Fruit fly (Drosophila melanogaster) whole organism, prepupa: ENCODE data around the gene RpL8.
A peak's percentile ranks its signal among the peaks of the same experiment; 100 is the strongest.

Experiments used
- Blimp-1 ChIP-seq: fragments of 200-800 bp; sonication (Bioruptor generic); optimal IDR thresholded peaks from 3 replicates; lab custom pipeline; 2017; ENCODE audit warnings: missing biosample characterization, missing genetic modification characterization, mild to moderate bottlenecking, moderate library complexity, missing genetic modification reagents
- CG10631 ChIP-seq: fragments of 200-800 bp; sonication (Bioruptor generic); optimal IDR thresholded peaks from 2 replicates; lab custom pipeline; 2016; ENCODE audit warnings: missing biosample characterization, missing genetic modification characterization
- CG10669 ChIP-seq: fragments of 200-800 bp; sonication (Bioruptor generic); optimal IDR thresholded peaks from 3 replicates; lab custom pipeline; 2018; ENCODE audit warnings: missing biosample characterization, mild to moderate bottlenecking, missing genetic modification characterization, moderate library complexity
- CG11294 ChIP-seq: fragments of 200-800 bp; sonication (Bioruptor generic); IDR thresholded peaks from 2 replicates; pipeline ENCODE4 v1.3.6; 2022; ENCODE audit warnings: missing biosample characterization, missing genetic modification characterization
- CG11762 ChIP-seq: fragments of 200-800 bp; sonication (Bioruptor generic); optimal IDR thresholded peaks from 3 replicates; lab custom pipeline; 2016; ENCODE audit warnings: missing biosample characterization, missing genetic modification characterization; ENCODE audit not compliant: insufficient read depth
- CG15336 ChIP-seq: fragments of 200-800 bp; sonication (Bioruptor generic); IDR thresholded peaks from 2 replicates; pipeline ENCODE4 v1.3.6; 2022; ENCODE audit warnings: missing biosample characterization, missing genetic modification characterization
- CG1621 ChIP-seq: fragments of 200-800 bp; sonication (Bioruptor generic); optimal IDR thresholded peaks from 3 replicates; lab custom pipeline; 2018; ENCODE audit warnings: missing biosample characterization, mild to moderate bottlenecking, missing genetic modification characterization
- CG16779 ChIP-seq: fragments of 200-800 bp; sonication (Bioruptor generic); optimal IDR thresholded peaks from 3 replicates; lab custom pipeline; 2017; ENCODE audit warnings: missing biosample characterization, mild to moderate bottlenecking, missing genetic modification characterization
- CG3032 ChIP-seq: fragments of 200-800 bp; optimal IDR thresholded peaks from 2 replicates; lab custom pipeline; 2019; ENCODE audit warnings: missing biosample characterization, mild to moderate bottlenecking, missing genetic modification characterization, moderate library complexity
- CG31627 ChIP-seq: fragments of 200-800 bp; sonication (Bioruptor generic); optimal IDR thresholded peaks from 3 replicates; lab custom pipeline; 2016; ENCODE audit warnings: missing biosample characterization, missing genetic modification characterization
- CG32006 ChIP-seq: fragments of 200-800 bp; sonication (Bioruptor generic); optimal IDR thresholded peaks from 3 replicates; lab custom pipeline; 2017; ENCODE audit warnings: missing biosample characterization, mild to moderate bottlenecking, missing genetic modification characterization
- CG34406 ChIP-seq: fragments of 200-800 bp; sonication (Bioruptor generic); optimal IDR thresholded peaks from 3 replicates; lab custom pipeline; 2016; ENCODE audit warnings: missing biosample characterization, missing genetic modification characterization
- CG3919 ChIP-seq: fragments of 200-800 bp; sonication (Bioruptor generic); optimal IDR thresholded peaks from 3 replicates; lab custom pipeline; 2016; ENCODE audit warnings: missing biosample characterization, missing genetic modification characterization
- CG4318 ChIP-seq: fragments of 200-800 bp; sonication (Bioruptor generic); optimal IDR thresholded peaks from 3 replicates; lab custom pipeline; 2017; ENCODE audit warnings: missing biosample characterization, mild to moderate bottlenecking, missing genetic modification characterization
- CG6276 ChIP-seq: fragments of 200-800 bp; sonication (Bioruptor generic); optimal IDR thresholded peaks from 2 replicates; lab custom pipeline; 2017; ENCODE audit warnings: missing biosample characterization, mild to moderate bottlenecking, missing genetic modification characterization
- CG6792 ChIP-seq: fragments of 200-800 bp; sonication (Bioruptor generic); optimal IDR thresholded peaks from 3 replicates; lab custom pipeline; 2016; ENCODE audit warnings: missing biosample characterization, missing genetic modification characterization
- CG7368 ChIP-seq: fragments of 200-800 bp; sonication (Bioruptor generic); optimal IDR thresholded peaks from 3 replicates; lab custom pipeline; 2016; ENCODE audit warnings: missing biosample characterization, missing genetic modification characterization
- CG8119 ChIP-seq: fragments of 200-800 bp; sonication (Bioruptor generic); IDR thresholded peaks from 3 replicates; pipeline ENCODE4 v1.3.6; 2022; ENCODE audit warnings: missing biosample characterization, missing genetic modification characterization
- CG8319 ChIP-seq: fragments of 200-800 bp; sonication (Bioruptor generic); optimal IDR thresholded peaks from 3 replicates; lab custom pipeline; 2016; ENCODE audit warnings: missing biosample characterization, missing genetic modification characterization
- CG8632 ChIP-seq: fragments of 200-800 bp; sonication (Bioruptor generic); optimal IDR thresholded peaks from 3 replicates; lab custom pipeline; 2016; ENCODE audit warnings: missing biosample characterization, missing genetic modification characterization
- CG9139 ChIP-seq: fragments of 200-800 bp; sonication (Bioruptor generic); optimal IDR thresholded peaks from 3 replicates; lab custom pipeline; 2017; ENCODE audit warnings: missing biosample characterization, mild to moderate bottlenecking, missing genetic modification characterization
- Eip75B ChIP-seq: fragments of 200-800 bp; sonication (Bioruptor generic); optimal IDR thresholded peaks from 3 replicates; lab custom pipeline; 2016; ENCODE audit warnings: missing biosample characterization, missing genetic modification characterization
- Eip93F ChIP-seq: fragments of 200-800 bp; sonication (Bioruptor generic); optimal IDR thresholded peaks from 2 replicates; lab custom pipeline; 2016; ENCODE audit warnings: missing biosample characterization, mild to moderate bottlenecking, missing genetic modification characterization
- Ets21C ChIP-seq: fragments of 200-800 bp; sonication (Bioruptor generic); optimal IDR thresholded peaks from 3 replicates; lab custom pipeline; 2016; ENCODE audit warnings: missing biosample characterization, missing genetic modification characterization
- Ets96B ChIP-seq: fragments of 200-800 bp; optimal IDR thresholded peaks from 2 replicates; lab custom pipeline; 2019; ENCODE audit warnings: missing biosample characterization, mild to moderate bottlenecking, missing genetic modification characterization, moderate library complexity
- Hr38 ChIP-seq: sonication (Bioruptor generic); optimal IDR thresholded peaks from 2 replicates; lab custom pipeline; 2016; ENCODE audit warnings: missing biosample characterization, missing genetic modification characterization
- Hr39 ChIP-seq: fragments of 200-800 bp; sonication (Bioruptor generic); optimal IDR thresholded peaks from 2 replicates; lab custom pipeline; 2016; ENCODE audit warnings: missing biosample characterization, missing genetic modification characterization
- Hr4 ChIP-seq: fragments of 200-800 bp; sonication (Bioruptor generic); optimal IDR thresholded peaks from 3 replicates; lab custom pipeline; 2016; ENCODE audit warnings: missing biosample characterization, missing genetic modification characterization
- Lpt ChIP-seq: fragments of 200-800 bp; sonication (Bioruptor generic); optimal IDR thresholded peaks from 3 replicates; lab custom pipeline; 2016; ENCODE audit warnings: missing biosample characterization, missing genetic modification characterization
- Met ChIP-seq: fragments of 200-800 bp; sonication (Bioruptor generic); optimal IDR thresholded peaks from 3 replicates; lab custom pipeline; 2016; ENCODE audit warnings: missing biosample characterization, missing genetic modification characterization
- Smox ChIP-seq: fragments of 200-800 bp; sonication (Bioruptor generic); optimal IDR thresholded peaks from 3 replicates; lab custom pipeline; 2016; ENCODE audit warnings: missing biosample characterization, missing genetic modification characterization
- Sox102F ChIP-seq: fragments of 200-800 bp; sonication (Bioruptor generic); optimal IDR thresholded peaks from 2 replicates; lab custom pipeline; 2016; ENCODE audit warnings: missing biosample characterization, mild to moderate bottlenecking, missing genetic modification characterization
- Sox14 ChIP-seq: fragments of 200-800 bp; sonication (Bioruptor generic); optimal IDR thresholded peaks from 3 replicates; lab custom pipeline; 2016; ENCODE audit warnings: missing biosample characterization, missing genetic modification characterization
- Sox15 ChIP-seq: fragments of 200-800 bp; sonication (Bioruptor generic); optimal IDR thresholded peaks from 3 replicates; lab custom pipeline; 2016; ENCODE audit warnings: missing biosample characterization, missing genetic modification characterization
- achi ChIP-seq: fragments of 200-800 bp; sonication (Bioruptor generic); optimal IDR thresholded peaks from 3 replicates; lab custom pipeline; 2016; ENCODE audit warnings: missing biosample characterization, missing genetic modification characterization
- acj6 ChIP-seq: fragments of 200-800 bp; sonication (Bioruptor generic); optimal IDR thresholded peaks from 3 replicates; lab custom pipeline; 2016; ENCODE audit warnings: missing biosample characterization, missing genetic modification characterization
- dac ChIP-seq: fragments of 200-800 bp; sonication (Bioruptor generic); optimal IDR thresholded peaks from 2 replicates; lab custom pipeline; 2017; ENCODE audit warnings: missing biosample characterization, mild to moderate bottlenecking, missing genetic modification characterization
- dsx ChIP-seq: fragments of 200-800 bp; optimal IDR thresholded peaks from 3 replicates; lab custom pipeline; 2019; ENCODE audit warnings: missing biosample characterization, mild to moderate bottlenecking, missing genetic modification characterization, moderate library complexity; ENCODE audit not compliant: poor library complexity, severe bottlenecking
- eg ChIP-seq: fragments of 200-800 bp; sonication (Bioruptor generic); IDR thresholded peaks from 3 replicates; pipeline ENCODE4 v1.3.6; 2022; ENCODE audit warnings: missing biosample characterization, missing genetic modification characterization
- fd59A ChIP-seq: fragments of 200-800 bp; sonication (Bioruptor generic); optimal IDR thresholded peaks from 2 replicates; lab custom pipeline; 2017; ENCODE audit warnings: missing biosample characterization, mild to moderate bottlenecking, missing genetic modification characterization, missing genetic modification reagents
- fd85E ChIP-seq: fragments of 200-800 bp; sonication (Bioruptor generic); optimal IDR thresholded peaks from 3 replicates; lab custom pipeline; 2016; ENCODE audit warnings: missing biosample characterization, missing genetic modification characterization
- fkh ChIP-seq: fragments of 200-800 bp; sonication (Bioruptor generic); optimal IDR thresholded peaks from 3 replicates; lab custom pipeline; 2017; ENCODE audit warnings: missing biosample characterization, mild to moderate bottlenecking, missing genetic modification characterization, moderate library complexity
- lz ChIP-seq: fragments of 200-800 bp; sonication (Bioruptor generic); optimal IDR thresholded peaks from 3 replicates; lab custom pipeline; 2016; ENCODE audit warnings: missing biosample characterization, missing genetic modification characterization
- net ChIP-seq: fragments of 200-800 bp; sonication (Bioruptor generic); optimal IDR thresholded peaks from 3 replicates; lab custom pipeline; 2016; ENCODE audit warnings: missing biosample characterization, missing genetic modification characterization
- pdm3 ChIP-seq: fragments of 200-800 bp; sonication (Bioruptor generic); optimal IDR thresholded peaks from 3 replicates; lab custom pipeline; 2016; ENCODE audit warnings: missing biosample characterization, missing genetic modification characterization
- salr ChIP-seq, 2 experiments: fragments of 200-800 bp; sonication (Bioruptor generic); optimal IDR thresholded peaks; 3 replicates each; lab custom pipeline; 2016 to 2018; ENCODE audit warnings: missing biosample characterization in 2 of 2, missing genetic modification characterization in 2 of 2, mild to moderate bottlenecking in 1 of 2
- spab ChIP-seq: fragments of 200-800 bp; sonication (Bioruptor generic); optimal IDR thresholded peaks from 2 replicates; lab custom pipeline; 2017; ENCODE audit warnings: missing biosample characterization, mild to moderate bottlenecking, missing genetic modification characterization, missing genetic modification reagents
- ss ChIP-seq, 2 experiments: fragments of 200-800 bp; sonication (Bioruptor generic); optimal IDR thresholded peaks; 2 replicates in 1 of 2; 3 replicates in 1 of 2; lab custom pipeline; 2017 to 2018; ENCODE audit warnings: mild to moderate bottlenecking in 2 of 2, missing biosample characterization in 2 of 2, missing genetic modification characterization in 2 of 2, moderate library complexity in 1 of 2
- topi ChIP-seq: fragments of 200-800 bp; sonication (Bioruptor generic); optimal IDR thresholded peaks from 3 replicates; lab custom pipeline; 2016; ENCODE audit warnings: missing biosample characterization, missing genetic modification characterization
- vri ChIP-seq: fragments of 200-800 bp; sonication (Bioruptor generic); optimal IDR thresholded peaks from 3 replicates; lab custom pipeline; 2016; ENCODE audit warnings: missing biosample characterization, mild to moderate bottlenecking, missing genetic modification characterization

Gene RpL8

DNA sequence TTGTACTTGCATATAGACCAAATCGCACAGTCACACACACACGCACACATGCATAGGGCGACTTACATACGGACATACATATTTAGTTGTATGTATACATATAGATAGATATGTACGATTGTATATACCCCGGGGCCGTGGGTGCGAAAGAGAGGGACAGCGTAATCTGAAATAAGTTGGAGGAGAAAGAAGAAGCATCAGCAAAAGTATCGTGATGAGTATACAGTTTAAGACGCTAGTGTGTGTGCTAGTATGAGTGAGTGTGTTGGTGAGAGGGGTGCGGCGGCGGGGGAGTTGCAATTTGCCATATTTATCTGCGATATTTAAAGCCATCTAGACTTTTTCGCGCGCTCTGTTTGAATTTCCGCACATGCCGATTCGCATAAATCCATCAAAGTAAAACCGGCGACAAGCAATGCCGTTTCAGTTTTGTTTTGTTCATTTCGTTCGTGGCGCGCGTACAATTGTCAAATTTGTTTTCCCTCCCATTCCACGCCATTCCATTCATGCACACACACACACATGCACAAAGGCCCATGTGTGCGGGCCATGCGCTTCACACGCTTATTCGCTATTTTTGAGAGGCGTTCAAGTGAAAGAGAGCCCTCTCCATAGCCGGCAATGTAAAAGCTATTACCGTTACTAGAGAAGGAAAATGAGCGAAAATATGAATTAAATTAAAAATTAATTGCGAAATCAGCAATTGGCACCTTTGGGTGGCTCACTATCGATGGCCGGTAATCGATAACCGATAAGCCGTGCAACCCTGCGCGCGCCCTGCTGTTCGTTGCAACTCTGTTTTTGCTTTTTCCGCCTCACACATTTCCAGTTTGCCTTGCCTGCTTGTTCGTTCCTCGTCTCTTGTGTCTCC is 47.9 kb downstream of the RpL8 start:
- TF ChIP-seq Lpt (GFP tag; lab: Kevin White, UChicago) (no peak), CG32006 (GFP tag; lab: Kevin White, UChicago) (peak; percentile 34), Smox (GFP tag; lab: Kevin White, UChicago) (peak; percentile 78), CG15336 (GFP tag; lab: Robert Waterston, UW) (0 out of 2 replicates have a peak, but pooled peaks have one; percentile 10), fd59A (peak; percentile 52), dac (GFP tag; lab: Kevin White, UChicago) (peak; percentile 60), Ets96B (peak; percentile 8), pdm3 (GFP tag; lab: Kevin White, UChicago) (peak; percentile 77), CG8119 (GFP tag; lab: Robert Waterston, UW) (no peak), Sox15 (peak; percentile 9), topi (GFP tag; lab: Kevin White, UChicago) (peak; percentile 87), CG31627 (peak; percentile 82), Hr4 (peak; percentile 58), Blimp-1 (peak; percentile 67), spab (peak; percentile 16), CG6276 (no peak), Eip75B (GFP tag; lab: Kevin White, UChicago) (peak; percentile 80), fkh (GFP tag; lab: Kevin White, UChicago) (peak; percentile 79), vri (GFP tag; lab: Kevin White, UChicago) (peak; percentile 83), Hr39 (GFP tag; lab: Kevin White, UChicago) (peak; percentile 67), Sox14 (GFP tag; lab: Kevin White, UChicago) (peak; percentile 76), CG7368 (GFP tag; lab: Kevin White, UChicago) (peak; percentile 61), CG9139 (peak; percentile 73), Sox102F (peak; percentile 86), lz (peak; percentile 84), eg (GFP tag; lab: Robert Waterston, UW) (peak; percentile 81), Met (GFP tag; lab: Kevin White, UChicago) (peak; percentile 87), CG10669 (GFP tag; lab: Kevin White, UChicago) (peak; percentile 59), CG4318 (GFP tag; lab: Kevin White, UChicago) (no peak), CG8632 (GFP tag; lab: Kevin White, UChicago) (peak; percentile 67), acj6 (GFP tag; lab: Kevin White, UChicago) (peak; percentile 81), Ets21C (GFP tag; lab: Kevin White, UChicago) (peak; percentile 68), CG11294 (GFP tag; lab: Robert Waterston, UW) (no peak), CG3032 (peak; percentile 48), Eip93F (no peak), net (peak; percentile 80), Hr38 (GFP tag; lab: Kevin White, UChicago) (no peak), dsx (peak; percentile 29), CG10631 (GFP tag; lab: Kevin White, UChicago) (peak; percentile 38), CG8319 (GFP tag; lab: Kevin White, UChicago) (peak; percentile 68), CG16779 (tag; lab: Kevin White, UChicago) (peak; percentile 71), CG11762 (GFP tag; lab: Kevin White, UChicago) (peak; percentile 46), fd85E (peak; percentile 64), CG1621 (peak; percentile 68), achi (GFP tag; lab: Kevin White, UChicago) (peak; percentile 76), salr (GFP tag; optimal IDR thresholded peaks at IDR 0.05; lab: Kevin White, UChicago) (peak; percentile 59 to 67), CG34406 (peak; percentile 78), ss (GFP tag; optimal IDR thresholded peaks at IDR 0.05; lab: Kevin White, UChicago) (peak; percentile 46 to 79), CG3919 (GFP tag; lab: Kevin White, UChicago) (peak; percentile 83), CG6792 (GFP tag; lab: Kevin White, UChicago) (peak; percentile 63)
